Worm (Caenorhabditis elegans) whole organism, mixed stage, embryonic: ENCODE data around the gene fbxo-11.2.

Source experiments
- blmp-1 ChIP-seq: fragments of 150-350 bp; optimal IDR thresholded peaks from 2 replicates; lab custom pipeline; 2014; ENCODE audit warnings: missing biosample characterization, missing genetic modification characterization
- ceh-39 ChIP-seq: fragments of 150-350 bp; optimal IDR thresholded peaks from 2 replicates; lab custom pipeline; 2014; ENCODE audit warnings: missing biosample characterization, missing genetic modification characterization
- ces-1 ChIP-seq: fragments of 150-350 bp; optimal IDR thresholded peaks from 2 replicates; lab custom pipeline; 2014; ENCODE audit warnings: missing biosample characterization, missing genetic modification reagents, missing genetic modification characterization
- cnd-1 ChIP-seq: fragments of 200-800 bp; sonication (Bioruptor generic); optimal IDR thresholded peaks from 2 replicates; lab custom pipeline; 2018; ENCODE audit warnings: mild to moderate bottlenecking, missing genetic modification characterization, missing compliant biosample characterization
- elt-1 ChIP-seq: sonication (generic microtip); optimal IDR thresholded peaks from 2 replicates; lab custom pipeline; 2017; ENCODE audit warnings: missing genetic modification characterization, mild to moderate bottlenecking, missing compliant biosample characterization, antibody characterized with exemption, moderate library complexity, borderline replicate concordance; ENCODE audit not compliant: insufficient read depth
- ham-2 ChIP-seq: fragments of 200-800 bp; sonication (Bioruptor generic); optimal IDR thresholded peaks from 2 replicates; lab custom pipeline; 2018; ENCODE audit warnings: mild to moderate bottlenecking, missing genetic modification characterization, missing compliant biosample characterization
- nhr-12 ChIP-seq: fragments of 150-350 bp; optimal IDR thresholded peaks from 2 replicates; lab custom pipeline; 2014; ENCODE audit warnings: missing biosample characterization, missing genetic modification characterization
- nhr-237 ChIP-seq: fragments of 150-350 bp; optimal IDR thresholded peaks from 2 replicates; lab custom pipeline; 2014; ENCODE audit warnings: missing biosample characterization, missing genetic modification characterization
- nhr-76 ChIP-seq: sonication (generic microtip); optimal IDR thresholded peaks from 2 replicates; lab custom pipeline; 2017; ENCODE audit warnings: missing biosample characterization, missing genetic modification characterization
- pha-4 ChIP-seq: fragments of 150-350 bp; optimal IDR thresholded peaks from 2 replicates; lab custom pipeline; 2018; ENCODE audit warnings: missing biosample characterization, missing genetic modification reagents, missing genetic modification characterization
- sptf-1 ChIP-seq: sonication (generic microtip); optimal IDR thresholded peaks from 2 replicates; lab custom pipeline; 2017; ENCODE audit warnings: mild to moderate bottlenecking, missing genetic modification characterization, moderate library complexity, missing compliant biosample characterization
- tbx-8 ChIP-seq: fragments of 200-800 bp; sonication (Bioruptor generic); optimal IDR thresholded peaks from 2 replicates; lab custom pipeline; 2018; ENCODE audit warnings: mild to moderate bottlenecking, missing genetic modification characterization, moderate library complexity, missing compliant biosample characterization
- unc-62 ChIP-seq: fragments of 150-350 bp; optimal IDR thresholded peaks from 2 replicates; lab custom pipeline; 2014; ENCODE audit warnings: missing biosample characterization, missing genetic modification reagents, missing genetic modification characterization
- ztf-11 ChIP-seq: fragments of 150-350 bp; optimal IDR thresholded peaks from 2 replicates; lab custom pipeline; 2014; ENCODE audit warnings: missing biosample characterization, missing genetic modification characterization

DNA sequence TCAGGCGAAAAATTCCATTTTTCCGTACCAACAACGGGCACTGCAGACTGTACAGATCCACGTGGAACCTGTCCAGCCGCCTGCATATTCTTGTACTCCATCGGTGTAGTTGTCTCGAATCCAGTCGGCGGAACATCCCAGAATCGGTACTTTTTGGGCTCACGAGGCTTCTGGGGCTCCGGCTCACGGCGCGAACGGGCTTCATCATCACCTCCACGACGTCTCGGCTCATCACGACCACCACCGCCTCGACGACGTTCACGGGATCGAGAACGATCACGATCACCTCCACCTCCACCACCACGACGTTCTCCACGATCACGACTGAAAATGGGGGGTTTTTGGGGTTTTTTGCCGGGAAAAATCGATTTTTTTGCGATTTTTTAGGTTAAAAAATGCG lies 21.1 kb upstream of the fbxo-11.2 start:
- TF ChIP-seq pha-4: no peak
- no peak for TF ChIP-seq nhr-237
- TF ChIP-seq ham-2 (GFP tag; lab: Kevin White, UChicago): no peak
- no peak for TF ChIP-seq tbx-8 (GFP tag; lab: Kevin White, UChicago)
- TF ChIP-seq ztf-11: no peak
- TF ChIP-seq sptf-1 (tag; lab: Kevin White, UChicago): no peak
- TF ChIP-seq ceh-39: no peak
- TF ChIP-seq cnd-1 (tag; lab: Kevin White, UChicago): no peak
- no peak for TF ChIP-seq unc-62 (GFP tag; lab: Kevin White, UChicago)
- TF ChIP-seq nhr-12: no peak
- TF ChIP-seq blmp-1 (tag; lab: Kevin White, UChicago): no peak
- TF ChIP-seq elt-1: no peak
- TF ChIP-seq ces-1 (GFP tag; lab: Kevin White, UChicago): no peak
- TF ChIP-seq nhr-76 (tag; lab: Kevin White, UChicago): no peak
